Worm (Caenorhabditis elegans): Measurements from ENCODE around the gene T05A7.7.

The T05A7.7 gene

ce11 chrII:4681391-4681790 is at the start of gene T05A7.7:
Gene T05A7.7 (minus strand): TSS chrII:4681491.
- TF ChIP-seq mdl-1 (tag; optimal IDR thresholded peaks at IDR 0.05): no peak
- no peak for TF ChIP-seq tbx-2 (tag; optimal IDR thresholded peaks at IDR 0.05)

- TF ChIP-seq R02D3.7 (tag; optimal IDR thresholded peaks at IDR 0.05) (no peak), mml-1 (tag; optimal IDR thresholded peaks at IDR 0.05) (no peak), snpc-4 (tag; optimal IDR thresholded peaks at IDR 0.05) (no peak), elt-2 (tag; optimal IDR thresholded peaks at IDR 0.05) (no peak), fkh-2 (tag; optimal IDR thresholded peaks at IDR 0.05) (no peak)
These were observed 48.4 kb upstream of the T05A7.7 start, which contains the start of gene F41C3.7 for ce11 chrII:4729733-4730132. Gene F41C3.7 (plus strand): TSS chrII:4730033.

- TF ChIP-seq elt-3 (tag; optimal IDR thresholded peaks at IDR 0.05): peak in 1 of 3 experiments; percentile 37
- TF ChIP-seq pqm-1 (tag; optimal IDR thresholded peaks at IDR 0.05): peak; percentile 98
- no peak for TF ChIP-seq nhr-237 (tag; optimal IDR thresholded peaks at IDR 0.05)
- no peak for TF ChIP-seq nhr-67 (tag; optimal IDR thresholded peaks at IDR 0.05)
- no peak for TF ChIP-seq nhr-25 (tag; optimal IDR thresholded peaks at IDR 0.05)
- TF ChIP-seq tbx-2 (tag; optimal IDR thresholded peaks at IDR 0.05): no peak
- TF ChIP-seq ceh-9 (tag; optimal IDR thresholded peaks at IDR 0.05): no peak
- no peak for TF ChIP-seq mdl-1 (tag; optimal IDR thresholded peaks at IDR 0.05)
- peak; percentile 59 for TF ChIP-seq pha-4 (tag; optimal IDR thresholded peaks at IDR 0.05)
- TF ChIP-seq ama-1 (optimal IDR thresholded peaks at IDR 0.05): no peak
- TF ChIP-seq snpc-4 (tag; optimal IDR thresholded peaks at IDR 0.05): no peak
- peak; percentile 70 for TF ChIP-seq jun-1 (tag; optimal IDR thresholded peaks at IDR 0.05)
- TF ChIP-seq lsy-12 (tag; optimal IDR thresholded peaks at IDR 0.05): no peak
- no peak for TF ChIP-seq unc-62 (GFP tag; optimal IDR thresholded peaks at IDR 0.05)
- peak; percentile 44 for TF ChIP-seq egl-5 (tag; optimal IDR thresholded peaks at IDR 0.05)
- TF ChIP-seq ZK546.5 (tag; optimal IDR thresholded peaks at IDR 0.05): no peak
- no peak for TF ChIP-seq nhr-43 (tag; optimal IDR thresholded peaks at IDR 0.05; ENCODE audit: poor library complexity, severe bottlenecking)
- TF ChIP-seq lin-15B (tag; optimal IDR thresholded peaks at IDR 0.05): no peak
- TF ChIP-seq nfya-1 (tag; optimal IDR thresholded peaks at IDR 0.05; ENCODE audit: insufficient read depth): peak; percentile 42
- TF ChIP-seq zag-1 (tag; optimal IDR thresholded peaks at IDR 0.05): no peak
- no peak for TF ChIP-seq fkh-10 (GFP tag; optimal IDR thresholded peaks at IDR 0.05)
- no peak for TF ChIP-seq ztf-4 (tag; optimal IDR thresholded peaks at IDR 0.05)
- no peak for TF ChIP-seq ceh-82 (tag; optimal IDR thresholded peaks at IDR 0.05)
- TF ChIP-seq skn-1 (tag; optimal IDR thresholded peaks at IDR 0.05): peak; percentile 23
- no peak for TF ChIP-seq R02D3.7 (tag; optimal IDR thresholded peaks at IDR 0.05)
- TF ChIP-seq elt-2 (tag; optimal IDR thresholded peaks at IDR 0.05): peak; percentile 100
- TF ChIP-seq nhr-28 (tag; optimal IDR thresholded peaks at IDR 0.05): no peak
- no peak for TF ChIP-seq daf-12 (tag; optimal IDR thresholded peaks at IDR 0.05)
- no peak for TF ChIP-seq ztf-11 (tag; optimal IDR thresholded peaks at IDR 0.05)
- no peak for TF ChIP-seq fos-1 (tag; optimal IDR thresholded peaks at IDR 0.05)
These were observed 47.4 kb upstream of the T05A7.7 start for ce11 chrII:4728687-4729086.

ce11 chrII:4727769-4728168 is 46.5 kb upstream of the T05A7.7 start, which contains the start of gene ttr-41:
Gene ttr-41 (minus strand): TSS chrII:4727869.
- no peak for TF ChIP-seq lsy-12 (tag; optimal IDR thresholded peaks at IDR 0.05)
- TF ChIP-seq snpc-4 (tag; optimal IDR thresholded peaks at IDR 0.05): no peak
- TF ChIP-seq ceh-16 (tag; optimal IDR thresholded peaks at IDR 0.05): no peak
- TF ChIP-seq nhr-76 (tag; optimal IDR thresholded peaks at IDR 0.05): no peak
- TF ChIP-seq zag-1 (tag; optimal IDR thresholded peaks at IDR 0.05): no peak
- no peak for TF ChIP-seq fkh-2 (tag; optimal IDR thresholded peaks at IDR 0.05)

ce11 chrII:4726750-4727384 is 45.6 kb upstream of the T05A7.7 start:
- TF ChIP-seq nhr-25 (tag; optimal IDR thresholded peaks at IDR 0.05) (no peak), skn-1 (tag; optimal IDR thresholded peaks at IDR 0.05) (no peak), ceh-82 (tag; optimal IDR thresholded peaks at IDR 0.05) (no peak), ceh-28 (tag; optimal IDR thresholded peaks at IDR 0.05) (no peak), sea-2 (GFP tag; optimal IDR thresholded peaks at IDR 0.05) (no peak), aly-2 (tag; optimal IDR thresholded peaks at IDR 0.05) (no peak), unc-39 (tag; optimal IDR thresholded peaks at IDR 0.05) (no peak), fkh-2 (tag; optimal IDR thresholded peaks at IDR 0.05) (no peak), elt-2 (tag; optimal IDR thresholded peaks at IDR 0.05) (peak; percentile 37), ceh-9 (tag; optimal IDR thresholded peaks at IDR 0.05) (no peak), nhr-28 (tag; optimal IDR thresholded peaks at IDR 0.05) (no peak), fos-1 (tag; optimal IDR thresholded peaks at IDR 0.05) (no peak), ztf-11 (tag; optimal IDR thresholded peaks at IDR 0.05) (no peak), nhr-12 (tag; optimal IDR thresholded peaks at IDR 0.05) (no peak), lsy-12 (tag; optimal IDR thresholded peaks at IDR 0.05) (no peak), nhr-23 (tag; optimal IDR thresholded peaks at IDR 0.05) (no peak), ama-1 (optimal IDR thresholded peaks at IDR 0.05) (peak; percentile 72)

Measured in whole organism, L3 larva.